Worm (Caenorhabditis elegans): Measurements from ENCODE around the gene kel-8.

DNA sequence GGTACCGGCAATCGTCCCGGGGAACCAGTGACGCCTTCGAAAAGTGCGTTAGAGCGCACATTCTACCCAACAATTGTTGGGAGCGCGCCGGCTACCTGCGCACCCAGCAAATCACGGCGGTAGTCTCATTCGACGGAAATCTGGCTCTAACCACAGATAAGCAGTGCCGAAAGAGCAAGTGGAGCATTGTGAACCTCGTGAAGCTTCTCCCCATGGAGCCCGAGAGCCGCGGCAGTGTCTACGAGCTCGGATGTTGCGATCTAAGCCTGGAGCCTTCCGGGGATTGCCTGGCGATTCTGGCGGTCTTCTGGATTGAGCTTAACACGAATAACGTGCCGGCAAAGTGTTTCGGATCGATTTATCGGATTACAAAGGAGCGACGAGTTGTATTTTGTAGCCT, 31.7 kb upstream of the kel-8 start:
- TF ChIP-seq ceh-36 (tag; optimal IDR thresholded peaks at IDR 0.05) (no peak), tbx-37 (GFP tag; conservative IDR thresholded peaks at IDR 0.05) (no peak), F13C5.2 (tag; optimal IDR thresholded peaks at IDR 0.05) (no peak), scrt-1 (GFP tag; IDR thresholded peaks at IDR 0.05) (no peak), hmg-4 (GFP tag; optimal IDR thresholded peaks at IDR 0.05) (no peak), ets-7 (tag; optimal IDR thresholded peaks at IDR 0.05) (no peak), B0310.2 (tag; optimal IDR thresholded peaks at IDR 0.05) (no peak), hmbx-1 (tag; optimal IDR thresholded peaks at IDR 0.05) (no peak), ama-1 (optimal IDR thresholded peaks at IDR 0.05) (no peak), tra-4 (tag; optimal IDR thresholded peaks at IDR 0.05) (no peak), hnd-1 (tag; optimal IDR thresholded peaks at IDR 0.05) (no peak)
